Worm (Caenorhabditis elegans) whole organism, young adult: ENCODE data around the gene C07H4.1.

ENCODE experiments used
- B0336.3 ChIP-seq: fragments of 200-800 bp; sonication (Bioruptor generic); IDR thresholded peaks from 2 replicates; pipeline ENCODE4 v1.3.6; 2022; ENCODE audit warnings: missing genetic modification characterization, missing compliant biosample characterization
- F23B12.7 ChIP-seq: sonication (generic microtip); optimal IDR thresholded peaks from 2 replicates; lab custom pipeline; 2017; ENCODE audit warnings: missing genetic modification characterization, mild to moderate bottlenecking, missing compliant biosample characterization, antibody characterized with exemption, moderate library complexity; ENCODE audit not compliant: insufficient read depth
- attf-5 ChIP-seq: fragments of 200-800 bp; sonication (Bioruptor generic); optimal IDR thresholded peaks from 2 replicates; lab custom pipeline; 2018; ENCODE audit warnings: mild to moderate bottlenecking, missing genetic modification characterization, missing compliant biosample characterization

- TF ChIP-seq B0336.3 (no peak), F23B12.7 (no peak), attf-5 (GFP tag; lab: Kevin White, UChicago) (no peak)
These were observed 19.0 kb downstream of the C07H4.1 start for ce11 chrII:9074492-9074891.
